Worm (Caenorhabditis elegans): ENCODE results near the gene lgc-12.

lgc-12 gene

ce11 chrIII:7557930-7558470 is 4.0 kb upstream of the lgc-12 start:
- TF ChIP-seq lsy-2 (tag; optimal IDR thresholded peaks at IDR 0.05) (peak in 1 of 2 experiments; percentile 71), dmd-4 (tag; optimal IDR thresholded peaks at IDR 0.05) (no peak), sma-9 (GFP tag; optimal IDR thresholded peaks at IDR 0.05) (peak; percentile 11), sma-9 (tag; optimal IDR thresholded peaks at IDR 0.05) (no peak)

ce11 chrIII:7558658-7559057 is 3.3 kb upstream of the lgc-12 start:
- TF ChIP-seq nhr-77 (tag; optimal IDR thresholded peaks at IDR 0.05) (no peak), lin-11 (tag; optimal IDR thresholded peaks at IDR 0.05) (no peak), mbf-1 (tag; optimal IDR thresholded peaks at IDR 0.05) (no peak), nhr-12 (tag; optimal IDR thresholded peaks at IDR 0.05) (no peak), gmeb-1 (tag; optimal IDR thresholded peaks at IDR 0.05) (no peak)

ce11 chrIII:7559869-7560268 is 2.1 kb upstream of the lgc-12 start:
- peak; percentile 68 for TF ChIP-seq F13H6.1 (tag; optimal IDR thresholded peaks at IDR 0.05)
- no peak for TF ChIP-seq Y55F3AM.14 (GFP tag; optimal IDR thresholded peaks at IDR 0.05)
- peak; percentile 19 for TF ChIP-seq C34F6.9 (tag; optimal IDR thresholded peaks at IDR 0.05)
- no peak for TF ChIP-seq nhr-21 (tag; optimal IDR thresholded peaks at IDR 0.05)
- no peak for TF ChIP-seq nhr-23 (tag; optimal IDR thresholded peaks at IDR 0.05)
- TF ChIP-seq mab-5 (tag; optimal IDR thresholded peaks at IDR 0.05), result peak; percentile 18
- no peak for TF ChIP-seq snpc-4 (tag; optimal IDR thresholded peaks at IDR 0.05)
- no peak for TF ChIP-seq nhr-10 (tag; optimal IDR thresholded peaks at IDR 0.05)
- peak; percentile 32 for TF ChIP-seq egl-27 (tag; optimal IDR thresholded peaks at IDR 0.05)
- TF ChIP-seq nhr-6 (tag; optimal IDR thresholded peaks at IDR 0.05), result no peak
- peak; percentile 22 for TF ChIP-seq unc-55 (GFP tag; optimal IDR thresholded peaks at IDR 0.05)
- TF ChIP-seq lin-39 (tag; optimal IDR thresholded peaks at IDR 0.05), result peak; percentile 52
- no peak for TF ChIP-seq ztf-4 (tag; optimal IDR thresholded peaks at IDR 0.05)
- TF ChIP-seq unc-62 (GFP tag; optimal IDR thresholded peaks at IDR 0.05), result peak; percentile 78
- peak in 1 of 2 experiments; percentile 42 for TF ChIP-seq lsy-2 (tag; optimal IDR thresholded peaks at IDR 0.05)
- no peak for TF ChIP-seq R02D3.7 (tag; optimal IDR thresholded peaks at IDR 0.05)
- TF ChIP-seq dmd-4 (tag; optimal IDR thresholded peaks at IDR 0.05), result no peak
- peak; percentile 18 for TF ChIP-seq zag-1 (tag; optimal IDR thresholded peaks at IDR 0.05)
- TF ChIP-seq nhr-237 (tag; optimal IDR thresholded peaks at IDR 0.05), result no peak
- peak; percentile 45 for TF ChIP-seq sma-9 (GFP tag; optimal IDR thresholded peaks at IDR 0.05)
- TF ChIP-seq sma-9 (tag; optimal IDR thresholded peaks at IDR 0.05), result no peak
- TF ChIP-seq nhr-129 (tag; optimal IDR thresholded peaks at IDR 0.05), result peak; percentile 64

ce11 chrIII:7565247-7565646 is 3.3 kb downstream of the lgc-12 start, which contains the start of gene ttr-8:
TSS of gene ttr-8 (minus strand) at chrIII:7565347.
- TF ChIP-seq snpc-4 (tag; optimal IDR thresholded peaks at IDR 0.05) (no peak), lin-39 (tag; optimal IDR thresholded peaks at IDR 0.05) (no peak), dmd-4 (tag; optimal IDR thresholded peaks at IDR 0.05) (no peak), nhr-25 (tag; optimal IDR thresholded peaks at IDR 0.05) (no peak), R02D3.7 (tag; optimal IDR thresholded peaks at IDR 0.05) (no peak), nhr-12 (tag; optimal IDR thresholded peaks at IDR 0.05) (no peak), nhr-11 (tag; optimal IDR thresholded peaks at IDR 0.05) (no peak), blmp-1 (tag; optimal IDR thresholded peaks at IDR 0.05; ENCODE audit: insufficient read depth) (no peak), nhr-6 (tag; optimal IDR thresholded peaks at IDR 0.05) (no peak), mab-5 (tag; optimal IDR thresholded peaks at IDR 0.05) (no peak), peb-1 (tag; optimal IDR thresholded peaks at IDR 0.05) (no peak)

DNA sequence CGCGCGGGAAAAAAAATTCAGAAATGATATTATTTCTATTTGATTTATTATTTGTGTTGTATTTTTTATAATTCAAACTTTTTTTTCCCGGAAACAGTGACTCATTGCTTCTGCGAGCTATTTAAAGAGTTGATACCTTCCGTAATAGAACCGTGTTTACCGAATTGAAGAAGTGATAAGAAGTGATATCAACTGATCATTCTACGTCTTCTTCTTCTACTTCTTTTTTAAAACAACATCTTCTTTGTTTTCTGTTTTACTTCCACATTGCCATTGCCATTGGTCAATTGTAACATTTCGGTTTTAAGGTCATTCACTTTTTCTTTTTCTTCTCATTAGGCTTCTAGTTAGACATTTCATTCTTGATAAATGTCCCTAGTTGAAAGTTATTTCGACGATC is 4.1 kb downstream of the lgc-12 start, which contains the start of gene ttr-32:
ttr-32 (plus strand) TSS at position 314 of the 400 bp plus-strand sequence.
- TF ChIP-seq ceh-82 (tag; optimal IDR thresholded peaks at IDR 0.05), result no peak
- TF ChIP-seq nhr-21 (tag; optimal IDR thresholded peaks at IDR 0.05), result no peak
- no peak for TF ChIP-seq lin-39 (tag; optimal IDR thresholded peaks at IDR 0.05)
- no peak for TF ChIP-seq peb-1 (tag; optimal IDR thresholded peaks at IDR 0.05)
- TF ChIP-seq sma-3 (GFP tag; optimal IDR thresholded peaks at IDR 0.05), result peak; percentile 41
- no peak for TF ChIP-seq mdl-1 (tag; optimal IDR thresholded peaks at IDR 0.05)
- TF ChIP-seq nhr-25 (tag; optimal IDR thresholded peaks at IDR 0.05), result peak; percentile 56
- no peak for TF ChIP-seq unc-55 (GFP tag; optimal IDR thresholded peaks at IDR 0.05)
- TF ChIP-seq F13H6.1 (tag; optimal IDR thresholded peaks at IDR 0.05), result no peak
- no peak for TF ChIP-seq crh-2 (tag; optimal IDR thresholded peaks at IDR 0.05)
- no peak for TF ChIP-seq ztf-1 (GFP tag; conservative IDR thresholded peaks at IDR 0.05)
- TF ChIP-seq sma-9 (GFP tag; optimal IDR thresholded peaks at IDR 0.05), result no peak
- no peak for TF ChIP-seq sma-9 (tag; optimal IDR thresholded peaks at IDR 0.05)
- no peak for TF ChIP-seq ama-1 (optimal IDR thresholded peaks at IDR 0.05)
- no peak for TF ChIP-seq mab-5 (tag; optimal IDR thresholded peaks at IDR 0.05)
- no peak for TF ChIP-seq mbf-1 (tag; optimal IDR thresholded peaks at IDR 0.05)
- TF ChIP-seq blmp-1 (tag; optimal IDR thresholded peaks at IDR 0.05; ENCODE audit: insufficient read depth), result no peak
- TF ChIP-seq ztf-11 (tag; optimal IDR thresholded peaks at IDR 0.05), result no peak

Data from whole organism, L2 larva.